Worm (Caenorhabditis elegans): ENCODE measurements around the gene srg-33.

srg-33 gene

DNA sequence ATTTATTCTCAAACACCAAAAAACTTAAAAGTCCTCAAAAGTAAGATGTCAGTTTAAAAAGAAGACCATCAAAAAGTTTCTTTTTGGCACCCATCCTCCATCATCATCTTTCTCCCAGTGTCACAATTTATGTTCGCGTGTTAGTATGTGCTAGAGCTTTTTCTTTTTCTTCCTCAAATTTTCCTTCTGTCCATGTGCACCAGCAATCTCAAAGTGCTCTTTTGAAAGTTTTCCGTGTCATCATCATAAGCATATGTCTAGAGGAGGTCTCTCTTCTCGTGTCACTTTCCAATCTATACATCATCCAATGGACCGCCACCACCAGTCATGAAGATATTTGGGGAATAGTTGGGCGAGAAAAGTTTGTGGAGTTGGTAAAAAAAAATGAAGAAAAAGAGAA is 40.8 kb upstream of the srg-33 start:
- TF ChIP-seq ham-2 (GFP tag; optimal IDR thresholded peaks at IDR 0.05) (no peak), hlh-1 (tag; optimal IDR thresholded peaks at IDR 0.05) (no peak), cnd-1 (tag; optimal IDR thresholded peaks at IDR 0.05) (no peak)

DNA sequence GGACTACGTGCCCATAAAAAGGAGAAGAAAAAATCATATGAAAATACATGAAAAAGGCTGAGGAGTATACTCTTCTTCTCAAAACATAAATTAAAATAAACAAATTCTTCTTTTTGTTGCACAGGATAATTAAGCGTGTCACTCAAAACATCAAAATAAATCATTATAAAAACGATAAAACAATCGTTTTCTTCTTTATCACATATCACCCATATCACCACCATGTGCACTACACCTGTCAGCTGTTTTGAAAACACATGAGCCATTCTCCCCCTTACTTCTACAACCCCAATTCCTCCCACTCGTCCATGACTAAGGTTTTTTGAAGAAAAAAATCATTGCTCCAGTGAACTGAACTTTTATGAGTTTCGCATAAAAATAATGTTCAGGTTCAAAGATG is 39.3 kb upstream of the srg-33 start:
- no peak for TF ChIP-seq nhr-28 (tag; optimal IDR thresholded peaks at IDR 0.05)
- TF ChIP-seq sem-2 (GFP tag; optimal IDR thresholded peaks at IDR 0.05), result no peak
- TF ChIP-seq ceh-43 (GFP tag; optimal IDR thresholded peaks at IDR 0.05), result no peak
- no peak for TF ChIP-seq elt-3 (tag; optimal IDR thresholded peaks at IDR 0.05)
- TF ChIP-seq flh-1 (GFP tag; optimal IDR thresholded peaks at IDR 0.05), result no peak
- TF ChIP-seq unc-62 (GFP tag; optimal IDR thresholded peaks at IDR 0.05), result peak; percentile 84
- TF ChIP-seq mep-1 (tag; optimal IDR thresholded peaks at IDR 0.05), result no peak
- TF ChIP-seq nhr-12 (tag; optimal IDR thresholded peaks at IDR 0.05), result no peak
- TF ChIP-seq lsy-2 (tag; optimal IDR thresholded peaks at IDR 0.05), result no peak
- TF ChIP-seq ham-2 (GFP tag; optimal IDR thresholded peaks at IDR 0.05), result no peak
- no peak for TF ChIP-seq ces-1 (GFP tag; optimal IDR thresholded peaks at IDR 0.05)
- no peak for TF ChIP-seq nhr-237 (tag; optimal IDR thresholded peaks at IDR 0.05)
- no peak for TF ChIP-seq sptf-1 (tag; optimal IDR thresholded peaks at IDR 0.05)
- TF ChIP-seq hlh-1 (tag; optimal IDR thresholded peaks at IDR 0.05), result peak; percentile 15
- TF ChIP-seq nhr-2 (tag; optimal IDR thresholded peaks at IDR 0.05), result no peak
- TF ChIP-seq blmp-1 (tag; optimal IDR thresholded peaks at IDR 0.05), result no peak
- no peak for TF ChIP-seq elt-1 (tag; optimal IDR thresholded peaks at IDR 0.05; ENCODE audit: borderline replicate concordance, insufficient read depth)
- no peak for TF ChIP-seq snpc-4 (tag; optimal IDR thresholded peaks at IDR 0.05)
- peak; percentile 53 for TF ChIP-seq mab-5 (tag; optimal IDR thresholded peaks at IDR 0.05)
- TF ChIP-seq nhr-76 (tag; optimal IDR thresholded peaks at IDR 0.05), result no peak
- no peak for TF ChIP-seq M03D4.4 (tag; optimal IDR thresholded peaks at IDR 0.05)
- no peak for TF ChIP-seq unc-120 (tag; optimal IDR thresholded peaks at IDR 0.05; ENCODE audit: poor library complexity, severe bottlenecking)
- no peak for TF ChIP-seq lin-32 (GFP tag; optimal IDR thresholded peaks at IDR 0.05)
- TF ChIP-seq ceh-83 (GFP tag; optimal IDR thresholded peaks at IDR 0.05), result no peak
- no peak for TF ChIP-seq tbx-8 (GFP tag; optimal IDR thresholded peaks at IDR 0.05)
- TF ChIP-seq lin-13 (tag; optimal IDR thresholded peaks at IDR 0.05), result no peak

DNA sequence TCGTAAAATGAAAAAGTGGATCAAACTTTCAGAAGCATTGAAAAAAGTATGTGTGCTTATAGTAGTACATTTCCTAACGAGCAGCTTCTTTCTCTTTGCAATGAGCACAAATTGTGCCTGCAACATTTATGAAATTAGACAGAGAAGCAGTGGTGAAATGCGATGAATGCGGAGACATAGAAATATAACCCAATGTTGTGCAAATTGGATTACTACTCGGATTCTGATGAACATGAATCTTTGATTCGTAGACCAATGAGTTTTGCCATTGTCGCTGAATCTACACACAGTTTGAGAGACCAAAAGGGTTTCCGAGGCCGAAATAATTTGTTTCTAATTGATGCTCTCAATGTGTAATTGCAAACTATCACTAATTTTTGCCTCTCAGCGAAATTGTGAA is 37.9 kb upstream of the srg-33 start:
- TF ChIP-seq ces-1 (GFP tag; optimal IDR thresholded peaks at IDR 0.05) (peak; percentile 99), ham-2 (GFP tag; optimal IDR thresholded peaks at IDR 0.05) (no peak)

DNA sequence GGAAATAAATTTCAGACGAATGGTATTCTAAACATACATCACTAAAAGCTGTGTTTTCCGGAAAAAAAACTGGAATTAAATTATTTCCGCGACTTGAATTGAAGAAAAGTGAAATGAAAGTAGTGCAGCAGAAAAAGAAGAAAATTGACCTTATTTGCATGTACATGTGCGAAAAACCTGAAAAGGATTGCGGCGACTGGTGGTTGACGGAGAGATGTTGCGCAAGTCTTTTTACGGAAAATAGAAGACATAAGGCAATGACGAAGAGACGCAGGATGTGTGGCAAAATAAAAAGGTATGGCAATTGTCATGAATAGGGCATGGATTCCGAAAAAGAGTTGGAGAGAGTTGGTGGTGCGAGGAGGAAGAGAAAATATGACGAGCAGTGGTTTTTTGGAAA is 36.9 kb upstream of the srg-33 start:
- TF ChIP-seq blmp-1 (tag; optimal IDR thresholded peaks at IDR 0.05), result peak; percentile 50
- TF ChIP-seq sptf-1 (tag; optimal IDR thresholded peaks at IDR 0.05), result no peak
- peak; percentile 74 for TF ChIP-seq zip-8 (tag; optimal IDR thresholded peaks at IDR 0.05)

DNA sequence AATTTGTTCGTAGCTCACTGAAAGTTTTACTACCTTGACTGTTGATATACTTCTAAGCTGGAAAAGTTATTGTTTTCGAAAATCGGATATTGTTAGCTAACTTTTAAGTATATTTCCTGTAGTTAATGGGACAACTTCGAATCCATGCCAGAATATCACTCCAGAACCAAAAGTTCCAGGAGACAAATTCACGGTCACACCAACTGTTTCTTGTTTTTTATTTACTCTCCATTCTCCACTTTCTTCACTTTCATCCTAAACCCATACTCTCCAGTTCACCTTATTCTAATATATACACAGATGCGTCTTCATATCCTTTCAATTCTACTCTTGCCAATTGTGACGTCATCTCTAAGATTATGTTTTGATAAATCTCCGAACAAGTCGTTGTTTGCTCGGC is 32.8 kb upstream of the srg-33 start, which contains the start of gene C16D9.1:
Gene C16D9.1, plus strand, starts transcription at position 301 of the 400 bp plus-strand sequence.
- TF ChIP-seq ham-2 (GFP tag; optimal IDR thresholded peaks at IDR 0.05), result no peak
- TF ChIP-seq M03D4.4 (tag; optimal IDR thresholded peaks at IDR 0.05), result no peak
- TF ChIP-seq unc-39 (tag; optimal IDR thresholded peaks at IDR 0.05), result no peak
- TF ChIP-seq nhr-28 (tag; optimal IDR thresholded peaks at IDR 0.05), result no peak
- no peak for TF ChIP-seq ztf-11 (tag; optimal IDR thresholded peaks at IDR 0.05)
- no peak for TF ChIP-seq cnd-1 (tag; optimal IDR thresholded peaks at IDR 0.05)
- TF ChIP-seq ceh-39 (tag; optimal IDR thresholded peaks at IDR 0.05), result no peak
- TF ChIP-seq lin-32 (GFP tag; optimal IDR thresholded peaks at IDR 0.05), result no peak

DNA sequence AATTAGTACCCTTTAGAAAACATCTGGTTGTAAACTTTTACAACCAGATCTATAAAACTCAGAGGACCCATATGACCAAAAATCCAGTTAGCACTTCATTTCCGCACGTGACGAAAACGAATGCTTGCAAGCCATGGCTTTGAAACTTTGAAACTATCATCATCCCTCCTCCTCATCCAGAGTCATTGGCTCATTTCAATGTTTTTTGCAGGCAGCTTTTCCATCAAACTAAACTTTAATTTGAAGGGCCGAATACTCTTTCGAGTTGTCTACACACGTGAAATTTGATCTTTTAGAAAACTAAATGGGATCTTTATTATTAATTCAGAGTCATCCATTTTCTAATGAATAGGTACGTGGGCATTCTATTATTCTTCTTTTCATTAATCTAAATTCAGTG is 29.7 kb upstream of the srg-33 start:
- no peak for TF ChIP-seq ztf-11 (tag; optimal IDR thresholded peaks at IDR 0.05)
- TF ChIP-seq ceh-83 (GFP tag; optimal IDR thresholded peaks at IDR 0.05), result no peak
- no peak for TF ChIP-seq nhr-28 (tag; optimal IDR thresholded peaks at IDR 0.05)
- no peak for TF ChIP-seq flh-1 (GFP tag; optimal IDR thresholded peaks at IDR 0.05)
- no peak for TF ChIP-seq ces-1 (GFP tag; optimal IDR thresholded peaks at IDR 0.05)
